Worm (Caenorhabditis elegans) whole organism, late embryonic: ENCODE measurements around the gene C34D4.10.
A peak's percentile ranks its signal among the peaks of the same experiment; 100 is the strongest.

ENCODE experiments used
- C08G9.2 ChIP-seq: sonication (generic microtip); optimal IDR thresholded peaks from 2 replicates; lab custom pipeline; 2016; ENCODE audit warnings: mild to moderate bottlenecking, missing genetic modification characterization, moderate library complexity, missing compliant biosample characterization
- K02D7.2 ChIP-seq: sonication (generic microtip); optimal IDR thresholded peaks from 2 replicates; lab custom pipeline; 2017; ENCODE audit warnings: mild to moderate bottlenecking, missing genetic modification characterization, missing compliant biosample characterization
- K09A11.1 ChIP-seq: sonication (generic microtip); optimal IDR thresholded peaks from 2 replicates; lab custom pipeline; 2017; ENCODE audit warnings: antibody characterized with exemption, mild to moderate bottlenecking, missing genetic modification characterization, missing compliant biosample characterization; ENCODE audit not compliant: insufficient read depth
- Y22D7AL.16 ChIP-seq: sonication (generic microtip); optimal IDR thresholded peaks from 2 replicates; lab custom pipeline; 2016; ENCODE audit warnings: missing genetic modification characterization, missing compliant biosample characterization
- ama-1 ChIP-seq: fragments of 150-350 bp; optimal IDR thresholded peaks from 2 replicates; lab custom pipeline; 2014
- ceh-14 ChIP-seq: sonication (generic microtip); optimal IDR thresholded peaks from 2 replicates; lab custom pipeline; 2016; ENCODE audit warnings: missing genotype, missing genetic modification characterization, missing compliant biosample characterization
- ceh-18 ChIP-seq: sonication (generic microtip); optimal IDR thresholded peaks from 2 replicates; lab custom pipeline; 2016; ENCODE audit warnings: missing genetic modification characterization, missing compliant biosample characterization
- ceh-30 ChIP-seq: fragments of 150-350 bp; optimal IDR thresholded peaks from 2 replicates; lab custom pipeline; 2014; ENCODE audit warnings: missing biosample characterization, missing genetic modification characterization
- ceh-31 ChIP-seq: sonication (generic microtip); optimal IDR thresholded peaks from 2 replicates; lab custom pipeline; 2016; ENCODE audit warnings: missing genetic modification characterization, missing compliant biosample characterization
- ceh-34 ChIP-seq: sonication (generic microtip); optimal IDR thresholded peaks from 2 replicates; lab custom pipeline; 2016; ENCODE audit warnings: mild to moderate bottlenecking, missing genetic modification characterization, missing compliant biosample characterization
- ceh-45 ChIP-seq: fragments of 200-800 bp; sonication (Bioruptor generic); IDR thresholded peaks from 2 replicates; pipeline ENCODE4 v1.3.6; 2022; ENCODE audit warnings: missing genetic modification reagents, missing genetic modification characterization, missing compliant biosample characterization
- ceh-48 ChIP-seq: sonication (generic microtip); optimal IDR thresholded peaks from 2 replicates; lab custom pipeline; 2016; ENCODE audit warnings: missing genetic modification characterization, inconsistent platforms, missing compliant biosample characterization
- ceh-6 ChIP-seq: fragments of 200-800 bp; sonication (Bioruptor generic); optimal IDR thresholded peaks from 2 replicates; lab custom pipeline; 2018; ENCODE audit warnings: mild to moderate bottlenecking, missing genetic modification characterization, missing compliant biosample characterization
- che-1 ChIP-seq: sonication (generic microtip); optimal IDR thresholded peaks from 2 replicates; lab custom pipeline; 2016; ENCODE audit warnings: mild to moderate bottlenecking, missing genetic modification characterization, missing compliant biosample characterization
- dmd-4 ChIP-seq: sonication (generic microtip); optimal IDR thresholded peaks from 2 replicates; lab custom pipeline; 2016; ENCODE audit warnings: borderline replicate concordance, missing genetic modification characterization, missing compliant biosample characterization
- dve-1 ChIP-seq: sonication (generic microtip); optimal IDR thresholded peaks from 2 replicates; lab custom pipeline; 2017; ENCODE audit warnings: antibody characterized with exemption, mild to moderate bottlenecking, missing genetic modification characterization, missing compliant biosample characterization
- elt-2 ChIP-seq: sonication (generic microtip); optimal IDR thresholded peaks from 2 replicates; lab custom pipeline; 2016; ENCODE audit warnings: missing genetic modification reagents, missing genetic modification characterization, missing compliant biosample characterization
- elt-4 ChIP-seq: sonication (generic microtip); optimal IDR thresholded peaks from 2 replicates; lab custom pipeline; 2016; ENCODE audit warnings: missing genetic modification characterization, missing compliant biosample characterization
- ets-4 ChIP-seq: sonication (generic microtip); optimal IDR thresholded peaks from 2 replicates; lab custom pipeline; 2016; ENCODE audit warnings: missing genetic modification characterization, missing compliant biosample characterization
- gmeb-2 ChIP-seq: sonication (generic microtip); optimal IDR thresholded peaks from 2 replicates; lab custom pipeline; 2016; ENCODE audit warnings: missing genetic modification characterization, inconsistent platforms, missing compliant biosample characterization
- hlh-15 ChIP-seq: sonication (generic microtip); optimal IDR thresholded peaks from 2 replicates; lab custom pipeline; 2016; ENCODE audit warnings: missing genetic modification characterization, missing compliant biosample characterization
- hlh-30 ChIP-seq: sonication (generic microtip); optimal IDR thresholded peaks from 2 replicates; lab custom pipeline; 2017; ENCODE audit warnings: antibody characterized with exemption, missing genetic modification characterization, missing compliant biosample characterization; ENCODE audit not compliant: insufficient read depth
- hlh-6 ChIP-seq: sonication (generic microtip); optimal IDR thresholded peaks from 2 replicates; lab custom pipeline; 2016; ENCODE audit warnings: missing genotype, missing genetic modification characterization, missing compliant biosample characterization
- hlh-8 ChIP-seq: sonication (generic microtip); optimal IDR thresholded peaks from 2 replicates; lab custom pipeline; 2016; ENCODE audit warnings: missing genotype, missing genetic modification characterization, missing compliant biosample characterization
- lin-11 ChIP-seq: fragments of 200-800 bp; sonication (Bioruptor generic); optimal IDR thresholded peaks from 2 replicates; lab custom pipeline; 2018; ENCODE audit warnings: mild to moderate bottlenecking, missing genetic modification characterization, missing compliant biosample characterization
- mec-3 ChIP-seq: sonication (generic microtip); optimal IDR thresholded peaks from 2 replicates; lab custom pipeline; 2016; ENCODE audit warnings: borderline replicate concordance, missing genetic modification characterization, missing compliant biosample characterization
- nfya-1 ChIP-seq: sonication (generic microtip); optimal IDR thresholded peaks from 2 replicates; lab custom pipeline; 2017; ENCODE audit warnings: missing genetic modification characterization, mild to moderate bottlenecking, missing compliant biosample characterization, antibody characterized with exemption, moderate library complexity
- nhr-11 ChIP-seq: fragments of 150-350 bp; optimal IDR thresholded peaks from 2 replicates; lab custom pipeline; 2014; ENCODE audit warnings: missing biosample characterization, missing genetic modification characterization
- nhr-232 ChIP-seq: sonication (generic microtip); optimal IDR thresholded peaks from 2 replicates; lab custom pipeline; 2016; ENCODE audit warnings: missing genetic modification characterization, missing compliant biosample characterization
- npax-4 ChIP-seq: sonication (generic microtip); optimal IDR thresholded peaks from 2 replicates; lab custom pipeline; 2016; ENCODE audit warnings: missing genetic modification characterization, missing compliant biosample characterization
- pag-3 ChIP-seq: sonication (generic microtip); optimal IDR thresholded peaks from 2 replicates; lab custom pipeline; 2016; ENCODE audit warnings: missing compliant biosample characterization, missing genetic modification characterization, borderline replicate concordance
- pha-2 ChIP-seq: sonication (generic microtip); optimal IDR thresholded peaks from 2 replicates; lab custom pipeline; 2017; ENCODE audit warnings: mild to moderate bottlenecking, missing genetic modification characterization, missing compliant biosample characterization
- pha-4 ChIP-seq: fragments of 150-350 bp; optimal IDR thresholded peaks from 2 replicates; lab custom pipeline; 2018; ENCODE audit warnings: missing biosample characterization, missing genetic modification reagents, missing genetic modification characterization
- pros-1 ChIP-seq: fragments of 150-350 bp; optimal IDR thresholded peaks from 2 replicates; lab custom pipeline; 2014; ENCODE audit warnings: missing biosample characterization, missing genetic modification reagents, missing genetic modification characterization
- ref-2 ChIP-seq: sonication (generic microtip); optimal IDR thresholded peaks from 2 replicates; lab custom pipeline; 2016; ENCODE audit warnings: missing genetic modification characterization, missing compliant biosample characterization
- rnt-1 ChIP-seq: sonication (generic microtip); optimal IDR thresholded peaks from 2 replicates; lab custom pipeline; 2016; ENCODE audit warnings: missing genetic modification characterization, missing compliant biosample characterization
- syd-9 ChIP-seq: sonication (generic microtip); optimal IDR thresholded peaks from 2 replicates; lab custom pipeline; 2016; ENCODE audit warnings: mild to moderate bottlenecking, missing genetic modification characterization, moderate library complexity, missing compliant biosample characterization
- tbx-2 ChIP-seq: sonication (generic microtip); optimal IDR thresholded peaks from 2 replicates; lab custom pipeline; 2016; ENCODE audit warnings: missing genetic modification characterization, missing compliant biosample characterization
- ttx-3 ChIP-seq: sonication (generic microtip); optimal IDR thresholded peaks from 2 replicates; lab custom pipeline; 2016; ENCODE audit warnings: missing genetic modification reagents, missing genetic modification characterization, missing compliant biosample characterization
- unc-42 ChIP-seq: sonication (generic microtip); optimal IDR thresholded peaks from 2 replicates; lab custom pipeline; 2016; ENCODE audit warnings: missing genotype, missing genetic modification characterization, missing compliant biosample characterization
- unc-55 ChIP-seq: sonication (generic microtip); optimal IDR thresholded peaks from 2 replicates; lab custom pipeline; 2017; ENCODE audit warnings: missing biosample characterization, missing genetic modification reagents, missing genetic modification characterization
- ztf-16 ChIP-seq: sonication (generic microtip); optimal IDR thresholded peaks from 2 replicates; lab custom pipeline; 2017; ENCODE audit warnings: missing genetic modification characterization, missing compliant biosample characterization

C34D4.10 gene

DNA sequence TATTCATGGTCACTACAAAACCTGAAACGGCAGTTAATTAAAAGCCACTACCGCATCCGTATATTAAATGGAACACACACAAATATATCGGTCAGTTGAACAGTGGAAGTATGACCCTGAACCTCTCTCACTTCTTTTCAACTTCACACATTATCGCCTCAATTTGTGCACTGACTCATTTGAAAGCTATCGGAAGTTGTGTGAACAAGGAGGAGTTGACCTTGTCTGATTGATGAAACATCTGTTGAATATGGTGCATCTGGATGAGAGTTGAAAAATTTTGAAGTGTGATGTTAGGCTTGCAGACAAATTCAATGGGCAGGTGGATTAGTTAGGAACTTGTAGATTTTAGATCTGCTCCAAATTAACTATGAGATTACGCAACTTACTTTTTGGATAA lies 23.8 kb downstream of the C34D4.10 start:
- no peak for TF ChIP-seq ceh-31
- no peak for TF ChIP-seq ets-4 (tag; lab: Kevin White, UChicago)
- no peak for TF ChIP-seq gmeb-2 (tag; lab: Kevin White, UChicago)
- no peak for TF ChIP-seq nhr-11 (tag; lab: Kevin White, UChicago)
- TF ChIP-seq ama-1 (lab: Kevin White, UChicago): no peak
- no peak for TF ChIP-seq rnt-1
- no peak for TF ChIP-seq ztf-16 (tag; lab: Kevin White, UChicago)
- no peak for TF ChIP-seq K02D7.2
- no peak for TF ChIP-seq pha-2 (tag; lab: Kevin White, UChicago)
- no peak for TF ChIP-seq ceh-14 (tag; lab: Kevin White, UChicago)
- TF ChIP-seq ceh-6 (GFP tag; lab: Kevin White, UChicago): no peak
- TF ChIP-seq ceh-30 (tag; lab: Kevin White, UChicago): no peak

DNA sequence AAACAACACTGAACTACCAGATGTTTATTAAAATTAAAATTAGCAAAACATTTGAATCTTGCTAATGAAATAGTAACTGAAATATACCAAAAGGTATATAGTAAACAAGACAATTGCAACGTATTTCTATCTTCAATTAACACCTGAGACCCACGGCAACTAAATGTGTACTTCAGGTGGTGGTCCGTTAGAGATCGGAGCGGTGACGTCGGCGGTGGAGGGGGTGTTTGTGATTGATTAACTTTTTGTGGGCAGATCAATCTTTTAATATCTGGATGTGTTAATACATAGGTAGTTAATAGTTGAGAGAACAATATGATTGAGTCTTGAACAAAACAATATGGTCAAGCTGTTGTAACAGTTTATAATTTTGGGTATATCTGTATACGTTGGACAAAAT lies 25.1 kb downstream of the C34D4.10 start:
- TF ChIP-seq elt-2 (tag; lab: Kevin White, UChicago) (no peak), ceh-34 (no peak), rnt-1 (no peak), hlh-30 (tag; lab: Kevin White, UChicago) (no peak), syd-9 (tag; lab: Kevin White, UChicago) (no peak), tbx-2 (tag; lab: Kevin White, UChicago) (no peak), ceh-30 (tag; lab: Kevin White, UChicago) (no peak), pha-4 (no peak)

DNA sequence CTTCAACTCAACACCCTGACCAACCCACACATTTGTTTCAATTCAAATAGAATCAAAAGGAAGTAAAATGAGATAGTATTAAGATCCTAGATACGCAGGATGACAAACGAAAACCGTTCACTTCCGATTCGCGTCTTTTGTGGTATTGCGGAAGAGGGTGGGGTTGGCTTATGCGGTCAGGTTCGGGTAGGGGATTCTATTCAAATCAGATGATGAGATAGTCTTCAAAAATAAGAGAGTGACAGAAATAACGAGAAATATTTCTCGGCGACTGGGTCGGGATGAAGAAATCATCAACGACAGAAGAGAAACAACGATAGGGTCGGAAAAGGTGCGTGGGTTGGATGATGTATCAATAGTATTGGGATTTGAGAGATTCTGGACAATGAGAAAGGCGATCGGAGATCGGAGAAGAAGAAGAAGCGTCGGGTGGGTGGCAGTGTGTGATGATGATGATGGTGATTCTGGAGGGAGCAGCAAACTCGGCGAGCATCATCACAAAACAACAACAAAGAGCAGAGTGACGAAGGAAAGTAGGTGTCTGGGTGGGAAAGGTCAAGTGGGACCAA lies 25.7 kb downstream of the C34D4.10 start:
- TF ChIP-seq ceh-18 (tag; lab: Kevin White, UChicago) (peak; percentile 67), ref-2 (peak; percentile 34), ceh-45 (GFP tag; lab: Robert Waterston, UW) (no peak), ztf-16 (tag; lab: Kevin White, UChicago) (no peak), K09A11.1 (tag; lab: Kevin White, UChicago) (no peak), Y22D7AL.16 (tag; lab: Kevin White, UChicago) (no peak), unc-55 (GFP tag; lab: Kevin White, UChicago) (peak; percentile 41), ceh-14 (tag; lab: Kevin White, UChicago) (no peak), dmd-4 (tag; lab: Kevin White, UChicago) (no peak), C08G9.2 (tag; lab: Kevin White, UChicago) (peak; percentile 5), hlh-6 (no peak), pag-3 (tag; lab: Kevin White, UChicago) (no peak), elt-4 (tag; lab: Kevin White, UChicago) (no peak), rnt-1 (peak; percentile 75), ceh-6 (GFP tag; lab: Kevin White, UChicago) (no peak), mec-3 (tag; lab: Kevin White, UChicago) (no peak), nfya-1 (tag; lab: Kevin White, UChicago) (peak; percentile 31), npax-4 (no peak)

DNA sequence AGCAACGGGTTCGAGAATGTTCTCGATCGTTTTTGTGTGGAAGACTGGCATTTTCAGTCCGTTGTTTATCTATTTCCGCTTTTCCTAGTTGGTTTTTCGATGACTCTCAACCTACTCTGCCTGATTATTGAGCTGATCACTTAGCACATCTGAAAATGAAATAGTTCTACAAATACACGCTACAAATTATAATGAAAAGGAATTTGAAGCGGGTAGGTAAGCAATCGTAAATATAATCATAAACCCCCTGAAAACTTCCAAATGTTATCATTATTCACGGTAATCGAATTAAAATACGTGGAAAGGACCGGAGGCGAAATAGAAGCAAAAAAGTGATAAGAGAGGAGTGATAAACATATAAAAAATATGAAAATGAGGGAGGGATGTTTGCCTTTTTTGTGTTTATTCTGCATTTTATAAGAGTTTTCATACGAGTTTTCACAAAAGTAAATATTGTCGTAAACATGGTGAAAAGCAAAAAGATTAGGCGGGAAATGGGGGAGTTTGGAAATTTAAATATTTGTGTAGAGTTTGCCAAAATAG lies 26.9 kb downstream of the C34D4.10 start, which contains the start of gene deb-1:
Gene deb-1 (minus strand): TSS at position 51 of the 543 bp plus-strand sequence.
- TF ChIP-seq pros-1 (tag; lab: Kevin White, UChicago) (no peak), elt-2 (tag; lab: Kevin White, UChicago) (peak; percentile 8)

DNA sequence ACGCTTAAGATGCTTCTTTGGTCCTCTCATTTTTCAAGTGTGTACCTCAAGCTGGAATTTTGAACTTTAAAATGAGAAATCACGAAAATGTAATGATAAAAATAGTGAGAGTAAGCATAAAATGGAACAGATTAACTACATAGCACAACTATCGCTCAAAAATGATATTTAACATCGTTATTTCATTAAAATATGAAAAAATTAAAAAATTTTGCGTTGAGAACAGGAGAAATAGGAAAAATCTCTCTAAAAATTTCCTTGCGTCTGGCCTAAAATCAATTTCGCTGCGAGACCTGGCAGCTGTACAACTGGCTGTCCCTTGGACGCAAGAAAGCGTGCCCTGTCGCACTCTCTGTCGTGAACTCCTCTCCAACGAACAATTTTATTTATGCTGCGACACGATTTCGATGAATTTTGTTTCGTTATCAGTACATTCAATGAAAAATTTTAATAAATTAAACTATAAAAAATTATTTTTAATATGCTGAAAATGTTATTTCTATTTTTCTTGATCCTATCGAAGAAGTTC lies 36.5 kb downstream of the C34D4.10 start, which contains the start of gene rps-4:
Gene rps-4 (minus strand): TSS at position 51 of the 529 bp plus-strand sequence.
- TF ChIP-seq hlh-6: no peak
- TF ChIP-seq lin-11: no peak
- peak; percentile 52 for TF ChIP-seq ref-2
- no peak for TF ChIP-seq ama-1 (lab: Kevin White, UChicago)
- TF ChIP-seq hlh-8 (tag; lab: Kevin White, UChicago): no peak
- TF ChIP-seq K02D7.2: no peak
- TF ChIP-seq che-1 (tag; lab: Kevin White, UChicago): no peak
- peak; percentile 13 for TF ChIP-seq ceh-48 (tag; lab: Kevin White, UChicago)
- no peak for TF ChIP-seq hlh-15
- TF ChIP-seq ceh-6 (GFP tag; lab: Kevin White, UChicago): no peak
- no peak for TF ChIP-seq tbx-2 (tag; lab: Kevin White, UChicago)
- TF ChIP-seq dve-1 (tag; lab: Kevin White, UChicago): peak; percentile 26
- TF ChIP-seq ets-4 (tag; lab: Kevin White, UChicago): no peak
- peak; percentile 10 for TF ChIP-seq unc-55 (GFP tag; lab: Kevin White, UChicago)
- peak; percentile 31 for TF ChIP-seq unc-42 (tag; lab: Kevin White, UChicago)
- TF ChIP-seq ceh-14 (tag; lab: Kevin White, UChicago): no peak
- TF ChIP-seq ttx-3 (tag; lab: Kevin White, UChicago): no peak
- TF ChIP-seq ceh-45 (GFP tag; lab: Robert Waterston, UW): no peak
- no peak for TF ChIP-seq nhr-232 (tag; lab: Kevin White, UChicago)
- no peak for TF ChIP-seq npax-4
- TF ChIP-seq pros-1 (tag; lab: Kevin White, UChicago): no peak
